Worm (Caenorhabditis elegans): ENCODE results near the gene R13A5.10.

Gene R13A5.10

DNA sequence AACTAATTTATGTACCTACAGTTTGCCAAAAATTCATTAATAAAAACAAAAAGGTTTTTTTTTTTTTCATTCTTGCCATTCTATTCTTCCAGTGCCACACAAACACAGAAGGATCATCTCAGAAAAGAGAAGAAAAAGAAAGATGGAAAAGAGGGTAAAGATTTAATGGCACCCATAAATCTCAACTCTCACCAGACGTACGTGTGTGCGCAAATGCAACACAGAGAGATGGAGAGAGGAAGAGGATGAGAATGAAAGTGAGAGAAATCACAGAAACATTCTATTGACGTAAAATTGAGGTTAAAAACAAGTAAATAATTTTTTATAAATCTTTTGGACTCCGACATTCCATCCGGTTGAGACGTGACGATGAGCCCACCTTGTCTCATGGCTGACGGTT, 38.6 kb downstream of the R13A5.10 start (continued):
- TF ChIP-seq pax-3 (tag; optimal IDR thresholded peaks at IDR 0.05) (no peak), Y116A8C.19 (tag; optimal IDR thresholded peaks at IDR 0.05; ENCODE audit: borderline replicate concordance) (no peak), nhr-11 (tag; optimal IDR thresholded peaks at IDR 0.05) (no peak), zag-1 (tag; optimal IDR thresholded peaks at IDR 0.05) (no peak), efl-3 (GFP tag; optimal IDR thresholded peaks at IDR 0.05) (no peak), lin-15B (tag; optimal IDR thresholded peaks at IDR 0.05) (no peak), lsy-2 (tag; optimal IDR thresholded peaks at IDR 0.05) (peak; percentile 42 to 45), pag-3 (tag; optimal IDR thresholded peaks at IDR 0.05; ENCODE audit: borderline replicate concordance, insufficient read depth) (peak; percentile 83), ces-1 (GFP tag; optimal IDR thresholded peaks at IDR 0.05) (no peak), mep-1 (tag; optimal IDR thresholded peaks at IDR 0.05) (peak; percentile 35), nhr-20 (tag; optimal IDR thresholded peaks at IDR 0.05) (peak; percentile 14), fos-1 (tag; optimal IDR thresholded peaks at IDR 0.05) (no peak), nhr-85 (tag) (peak; percentile 76), rnt-1 (tag; optimal IDR thresholded peaks at IDR 0.05) (peak; percentile 50), unc-130 (tag; optimal IDR thresholded peaks at IDR 0.05) (peak; percentile 25), nhr-71 (tag; optimal IDR thresholded peaks at IDR 0.05) (peak; percentile 48), C16A3.4 (tag; optimal IDR thresholded peaks at IDR 0.05) (peak; percentile 27), lin-13 (GFP tag; optimal IDR thresholded peaks at IDR 0.05) (no peak), nhr-237 (tag; optimal IDR thresholded peaks at IDR 0.05) (no peak), unc-98 (GFP tag; IDR thresholded peaks at IDR 0.05) (no peak)

DNA sequence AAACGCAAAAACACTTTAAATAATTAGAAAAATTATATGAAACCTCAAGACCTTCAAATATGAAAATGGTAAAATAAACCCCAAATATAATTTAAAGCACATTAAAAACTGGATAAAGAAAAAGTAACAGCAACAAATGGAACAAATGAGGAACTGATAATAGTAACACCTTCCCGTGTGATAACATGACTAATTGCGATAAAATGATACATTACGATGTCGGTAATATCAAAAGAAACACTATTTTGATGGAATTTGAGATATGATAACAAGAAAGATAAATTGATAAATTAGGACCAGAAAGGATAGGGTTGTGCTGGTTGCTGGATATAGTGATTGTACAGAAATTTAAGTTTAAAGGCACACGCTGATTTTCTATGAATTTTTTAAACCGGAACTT, 40.7 kb downstream of the R13A5.10 start:
- no peak for TF ChIP-seq sup-37 (GFP tag; optimal IDR thresholded peaks at IDR 0.05)
- TF ChIP-seq ets-5 (GFP tag; IDR thresholded peaks at IDR 0.05) = no peak
- no peak for TF ChIP-seq nhr-11 (tag; optimal IDR thresholded peaks at IDR 0.05)
- TF ChIP-seq efl-3 (GFP tag; optimal IDR thresholded peaks at IDR 0.05) = no peak
- TF ChIP-seq unc-30 (tag; optimal IDR thresholded peaks at IDR 0.05) = no peak
- no peak for TF ChIP-seq ceh-82 (tag; optimal IDR thresholded peaks at IDR 0.05)
- TF ChIP-seq lin-14 (GFP tag; optimal IDR thresholded peaks at IDR 0.05) = no peak

DNA sequence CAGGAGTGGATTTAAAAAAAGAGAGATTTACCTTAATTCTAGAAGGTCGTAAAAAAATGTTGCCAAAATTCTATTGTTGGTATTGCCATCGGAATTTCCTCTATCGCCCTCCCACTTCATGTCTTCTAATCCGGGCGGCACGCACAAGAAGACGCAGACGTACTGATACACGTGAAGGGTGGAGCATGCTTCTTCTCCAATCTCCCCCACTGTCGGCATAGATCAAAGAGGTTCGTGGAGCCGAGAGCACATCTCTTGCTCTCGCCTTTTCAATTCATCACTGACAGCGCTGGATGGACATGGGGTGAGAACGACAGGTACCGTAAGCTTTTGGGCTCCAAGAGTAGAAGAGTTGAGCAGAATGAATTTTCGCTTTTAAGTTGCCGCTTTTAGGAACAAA, 46.2 kb downstream of the R13A5.10 start, which contains the start of gene lin-39:
TSS of gene lin-39 (minus strand) at position 74 of the 400 bp plus-strand sequence.
- TF ChIP-seq nhr-76 (tag; optimal IDR thresholded peaks at IDR 0.05) (no peak), lin-14 (GFP tag; optimal IDR thresholded peaks at IDR 0.05) (peak; percentile 68), lsy-2 (tag; optimal IDR thresholded peaks at IDR 0.05) (peak in 1 of 2 experiments; percentile 47), Y116A8C.19 (tag; optimal IDR thresholded peaks at IDR 0.05; ENCODE audit: borderline replicate concordance) (no peak), mab-9 (GFP tag; IDR thresholded peaks at IDR 0.05) (peak; percentile 43; the same call in 1 of the 2 replicates), efl-3 (GFP tag; optimal IDR thresholded peaks at IDR 0.05) (no peak), ceh-8 (GFP tag; optimal IDR thresholded peaks at IDR 0.05) (no peak), nhr-71 (tag; optimal IDR thresholded peaks at IDR 0.05) (peak; percentile 11), rnt-1 (tag; optimal IDR thresholded peaks at IDR 0.05) (peak; percentile 38)

DNA sequence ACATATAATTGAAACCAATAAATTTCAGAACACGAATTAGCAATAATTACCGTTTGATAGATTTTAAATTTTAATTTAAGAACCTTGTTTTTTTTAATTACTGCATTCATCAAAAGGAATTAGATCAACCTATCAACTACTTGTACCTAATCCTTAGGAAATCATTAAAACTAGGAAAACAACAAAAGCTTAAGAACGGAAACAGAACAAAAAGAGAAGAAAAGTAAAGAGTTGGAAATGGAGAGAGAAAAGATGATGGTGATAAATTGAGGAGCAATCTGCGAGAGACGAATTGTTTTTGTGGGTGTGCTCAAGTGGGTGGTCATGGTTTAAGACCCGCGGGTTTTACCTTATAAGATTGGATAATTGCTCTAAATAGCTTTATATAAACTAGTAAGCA, 47.4 kb downstream of the R13A5.10 start:
- no peak for TF ChIP-seq C04F5.9 (tag; optimal IDR thresholded peaks at IDR 0.05)
- TF ChIP-seq ceh-90 (tag; optimal IDR thresholded peaks at IDR 0.05) = no peak
- TF ChIP-seq rnt-1 (tag; optimal IDR thresholded peaks at IDR 0.05) = peak; percentile 11

DNA sequence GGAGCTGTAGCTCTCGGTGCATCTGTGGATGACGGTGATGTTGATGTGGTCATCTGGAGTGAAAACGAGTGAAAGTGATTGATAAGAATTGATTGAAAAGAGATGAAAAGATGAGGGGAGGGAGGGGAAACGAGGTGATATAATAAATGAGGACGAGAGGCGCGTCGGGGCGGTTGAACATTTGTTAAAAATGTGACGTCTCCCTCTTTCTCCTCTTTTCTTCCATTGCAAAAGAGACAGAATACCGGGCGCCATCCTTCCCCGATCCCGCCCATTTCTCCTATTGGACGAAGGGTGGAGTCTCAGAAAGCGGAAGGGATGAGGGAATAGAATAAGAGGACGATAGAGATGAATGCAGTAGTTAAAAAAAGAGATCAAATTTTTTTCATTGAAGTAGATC, 48.1 kb downstream of the R13A5.10 start:
- TF ChIP-seq nhr-71 (tag; optimal IDR thresholded peaks at IDR 0.05) (peak; percentile 76), rnt-1 (tag; optimal IDR thresholded peaks at IDR 0.05) (peak; percentile 70), tlp-1 (tag; optimal IDR thresholded peaks at IDR 0.05) (no peak), mep-1 (tag; optimal IDR thresholded peaks at IDR 0.05) (peak; percentile 45), lin-14 (GFP tag; optimal IDR thresholded peaks at IDR 0.05) (peak; percentile 85), lsy-2 (tag; optimal IDR thresholded peaks at IDR 0.05) (peak; percentile 65 to 81), nhr-85 (tag) (peak; percentile 89), aha-1 (tag; optimal IDR thresholded peaks at IDR 0.05) (no peak), alr-1 (tag; optimal IDR thresholded peaks at IDR 0.05; ENCODE audit: borderline replicate concordance) (no peak), ceh-82 (tag; optimal IDR thresholded peaks at IDR 0.05) (no peak), nhr-90 (tag; optimal IDR thresholded peaks at IDR 0.05; ENCODE audit: poor library complexity) (peak; percentile 16), ztf-11 (tag; optimal IDR thresholded peaks at IDR 0.05) (peak in 1 of 2 experiments; percentile 62), lir-3 (tag; optimal IDR thresholded peaks at IDR 0.05; ENCODE audit: poor library complexity) (no peak), swsn-7 (tag; optimal IDR thresholded peaks at IDR 0.05) (peak; percentile 31), unc-98 (GFP tag; IDR thresholded peaks at IDR 0.05) (no peak), tbx-2 (tag; optimal IDR thresholded peaks at IDR 0.05) (peak; percentile 77), nhr-20 (tag; optimal IDR thresholded peaks at IDR 0.05) (peak; percentile 44), nhr-12 (tag; optimal IDR thresholded peaks at IDR 0.05) (no peak), skn-1 (tag; optimal IDR thresholded peaks at IDR 0.05) (no peak), isw-1 (GFP tag; IDR thresholded peaks at IDR 0.05) (no peak), blmp-1 (tag; optimal IDR thresholded peaks at IDR 0.05) (peak; percentile 89), xbp-1 (tag; optimal IDR thresholded peaks at IDR 0.05) (peak; percentile 34), nhr-19 (GFP tag; conservative IDR thresholded peaks at IDR 0.05) (peak; percentile 51)

All from whole organism, L1 larva.